Fruit fly (Drosophila melanogaster) whole organism, embryonic: Measurements from ENCODE around the gene Pp2A-29B.

Experiments used
- Awh ChIP-seq: fragments of 200-800 bp; sonication (Bioruptor generic); IDR thresholded peaks from 2 replicates; pipeline ENCODE4, ENCODE4 v1.3.6; 2022; ENCODE audit warnings: missing biosample characterization, missing genetic modification characterization
- BtbVII ChIP-seq: fragments of 200-800 bp; sonication (Bioruptor generic); optimal IDR thresholded peaks from 3 replicates; lab custom pipeline; 2017; ENCODE audit warnings: missing biosample characterization, mild to moderate bottlenecking, missing genetic modification characterization
- CG10321 ChIP-seq: fragments of 200-800 bp; sonication (Bioruptor generic); IDR thresholded peaks from 2 replicates; pipeline ENCODE4 v1.3.6; 2022; ENCODE audit warnings: missing biosample characterization, missing genetic modification characterization
- CG12659 ChIP-seq: fragments of 200-800 bp; sonication (Bioruptor generic); optimal IDR thresholded peaks from 3 replicates; lab custom pipeline; 2017; ENCODE audit warnings: mild to moderate bottlenecking, missing biosample characterization, missing genetic modification reagents, missing genetic modification characterization
- CG13296 ChIP-seq: fragments of 200-800 bp; sonication (Bioruptor generic); optimal IDR thresholded peaks from 3 replicates; lab custom pipeline; 2018; ENCODE audit warnings: missing biosample characterization, mild to moderate bottlenecking, missing genetic modification characterization
- CG13424 ChIP-seq: fragments of 200-800 bp; sonication (Bioruptor generic); optimal IDR thresholded peaks from 2 replicates; lab custom pipeline; 2019; ENCODE audit warnings: missing biosample characterization, mild to moderate bottlenecking, missing genetic modification characterization, moderate library complexity
- CG15073 ChIP-seq: fragments of 200-800 bp; sonication (Bioruptor generic); optimal IDR thresholded peaks from 2 replicates; lab custom pipeline; 2016; ENCODE audit warnings: missing biosample characterization, missing genetic modification characterization
- CG1603 ChIP-seq: fragments of 200-800 bp; sonication (Bioruptor generic); optimal IDR thresholded peaks from 2 replicates; lab custom pipeline; 2019; ENCODE audit warnings: missing biosample characterization, mild to moderate bottlenecking, missing genetic modification characterization, moderate library complexity
- CG17802 ChIP-seq: fragments of 200-800 bp; sonication (Bioruptor generic); optimal IDR thresholded peaks from 2 replicates; lab custom pipeline; 2018; ENCODE audit warnings: missing biosample characterization, mild to moderate bottlenecking, missing genetic modification characterization, moderate library complexity
- CG18011 ChIP-seq: fragments of 200-800 bp; sonication (Bioruptor generic); optimal IDR thresholded peaks from 2 replicates; lab custom pipeline; 2017; ENCODE audit warnings: missing biosample characterization, missing genetic modification characterization, mild to moderate bottlenecking, moderate library complexity, missing genotype
- CG1832 ChIP-seq: fragments of 200-800 bp; sonication (Bioruptor generic); optimal IDR thresholded peaks from 2 replicates; lab custom pipeline; 2017; ENCODE audit warnings: missing biosample characterization, mild to moderate bottlenecking, missing genetic modification characterization, inconsistent platforms
- CG2875 ChIP-seq: fragments of 200-800 bp; sonication (Bioruptor generic); optimal IDR thresholded peaks from 2 replicates; lab custom pipeline; 2017; ENCODE audit warnings: missing biosample characterization, mild to moderate bottlenecking, missing genetic modification characterization, missing genetic modification reagents
- CG2889 ChIP-seq: fragments of 200-800 bp; sonication (Bioruptor generic); IDR thresholded peaks from 3 replicates; pipeline ENCODE4 v1.3.6; 2022; ENCODE audit warnings: missing biosample characterization, missing genetic modification characterization
- CG30403 ChIP-seq: fragments of 200-800 bp; sonication (Bioruptor generic); optimal IDR thresholded peaks from 3 replicates; lab custom pipeline; 2016; ENCODE audit warnings: missing biosample characterization, missing genetic modification characterization
- CG3065 ChIP-seq: fragments of 200-800 bp; sonication (Bioruptor generic); optimal IDR thresholded peaks from 2 replicates; lab custom pipeline; 2016; ENCODE audit warnings: missing biosample characterization, missing genetic modification characterization
- CG31388 ChIP-seq: fragments of 200-800 bp; sonication (Bioruptor generic); optimal IDR thresholded peaks from 2 replicates; lab custom pipeline; 2016; ENCODE audit warnings: missing biosample characterization, missing genetic modification characterization
- CG33557 ChIP-seq: fragments of 200-800 bp; sonication (Bioruptor generic); optimal IDR thresholded peaks from 2 replicates; lab custom pipeline; 2019; ENCODE audit warnings: missing biosample characterization, mild to moderate bottlenecking, missing genetic modification characterization, moderate library complexity
- CG3407 ChIP-seq: fragments of 200-800 bp; sonication (Bioruptor generic); optimal IDR thresholded peaks from 2 replicates; lab custom pipeline; 2018; ENCODE audit warnings: missing biosample characterization, mild to moderate bottlenecking, missing genetic modification characterization
- CG3726 ChIP-seq: fragments of 200-800 bp; sonication (Bioruptor generic); IDR thresholded peaks from 3 replicates; pipeline ENCODE4, ENCODE4 v1.3.6; 2022; ENCODE audit warnings: missing biosample characterization, missing genetic modification characterization
- CG4424 ChIP-seq: fragments of 200-800 bp; sonication (Bioruptor generic); optimal IDR thresholded peaks from 3 replicates; lab custom pipeline; 2016; ENCODE audit warnings: missing biosample characterization, missing genetic modification characterization
- CG4730 ChIP-seq: fragments of 200-800 bp; sonication (Bioruptor generic); IDR thresholded peaks from 2 replicates; pipeline ENCODE4 v1.3.6; 2022; ENCODE audit warnings: missing biosample characterization, missing genetic modification characterization
- CG5953 ChIP-seq: fragments of 200-800 bp; sonication (Bioruptor generic); IDR thresholded peaks from 2 replicates; pipeline ENCODE4 v1.3.6; 2022; ENCODE audit warnings: missing biosample characterization, missing genetic modification characterization
- CG6175 ChIP-seq: fragments of 200-800 bp; sonication (Bioruptor generic); IDR thresholded peaks from 3 replicates; pipeline ENCODE4 v1.3.6; 2022; ENCODE audit warnings: missing biosample characterization, missing genetic modification characterization
- CG6654 ChIP-seq: fragments of 200-800 bp; sonication (Bioruptor generic); optimal IDR thresholded peaks from 2 replicates; lab custom pipeline; 2017; ENCODE audit warnings: missing biosample characterization, mild to moderate bottlenecking, missing genetic modification characterization
- CG6791 ChIP-seq: fragments of 200-800 bp; sonication (Bioruptor generic); IDR thresholded peaks from 3 replicates; pipeline ENCODE4 v1.3.6; 2022; ENCODE audit warnings: missing biosample characterization, missing genetic modification characterization; ENCODE audit not compliant: partially characterized antibody
- CG7556 ChIP-seq: fragments of 200-800 bp; sonication (Bioruptor generic); optimal IDR thresholded peaks from 2 replicates; lab custom pipeline; 2017; ENCODE audit warnings: missing biosample characterization, mild to moderate bottlenecking, missing genetic modification characterization
- CG7839 ChIP-seq: fragments of 200-800 bp; sonication (Bioruptor generic); optimal IDR thresholded peaks from 3 replicates; lab custom pipeline; 2018; ENCODE audit warnings: missing biosample characterization, mild to moderate bottlenecking, missing genetic modification characterization, moderate library complexity
- CG9876 ChIP-seq: fragments of 200-800 bp; sonication (Bioruptor generic); optimal IDR thresholded peaks from 2 replicates; lab custom pipeline; 2016; ENCODE audit warnings: missing biosample characterization, missing genetic modification characterization
- CrebB ChIP-seq: fragments of 200-800 bp; sonication (Bioruptor generic); optimal IDR thresholded peaks from 3 replicates; lab custom pipeline; 2018; ENCODE audit warnings: missing biosample characterization, mild to moderate bottlenecking, missing genetic modification characterization
- Deaf1 ChIP-seq: fragments of 200-800 bp; optimal IDR thresholded peaks from 3 replicates; lab custom pipeline; 2019; ENCODE audit warnings: missing biosample characterization, mild to moderate bottlenecking, missing genetic modification characterization, moderate library complexity
- Dfd ChIP-seq, 2 experiments: fragments of >200 bp; optimal IDR thresholded peaks; 2 replicates each; lab custom pipeline; 2017; ENCODE audit warnings: missing biosample characterization in 2 of 2, missing genetic modification characterization in 2 of 2
- Fer1 ChIP-seq: fragments of 200-800 bp; sonication (Bioruptor generic); optimal IDR thresholded peaks from 2 replicates; lab custom pipeline; 2017; ENCODE audit warnings: missing biosample characterization, mild to moderate bottlenecking, missing genetic modification characterization
- Med ChIP-seq: fragments of 200-800 bp; sonication (Bioruptor generic); peaks from one replicate; lab custom pipeline; 2016; ENCODE audit warnings: missing biosample characterization, missing genetic modification characterization, mild to moderate bottlenecking, inconsistent platforms, moderate library complexity
- Scr ChIP-seq: fragments of 200-800 bp; sonication (Bioruptor generic); IDR thresholded peaks from 2 replicates; pipeline ENCODE4 v1.3.6; 2022; ENCODE audit warnings: missing biosample characterization, missing genetic modification characterization; ENCODE audit not compliant: partially characterized antibody
- abd-A ChIP-seq: fragments of 200-800 bp; sonication (Bioruptor generic); optimal IDR thresholded peaks from 3 replicates; lab custom pipeline; 2019; ENCODE audit warnings: missing biosample characterization, mild to moderate bottlenecking, missing genetic modification characterization, moderate library complexity
- cad ChIP-seq: fragments of >200 bp; optimal IDR thresholded peaks from 2 replicates; lab custom pipeline; 2017; ENCODE audit warnings: missing biosample characterization, missing genetic modification characterization
- caup ChIP-seq: fragments of 200-800 bp; sonication (Bioruptor generic); optimal IDR thresholded peaks from 3 replicates; lab custom pipeline; 2017; ENCODE audit warnings: missing biosample characterization, mild to moderate bottlenecking, missing genetic modification characterization, moderate library complexity; ENCODE audit not compliant: severe bottlenecking
- fru ChIP-seq: fragments of >200 bp; optimal IDR thresholded peaks from 2 replicates; lab custom pipeline; 2017
- gsb ChIP-seq: fragments of 200-800 bp; sonication (Bioruptor generic); IDR thresholded peaks from 2 replicates; pipeline ENCODE4 v1.3.6; 2022; ENCODE audit warnings: missing biosample characterization, missing genetic modification characterization
- h ChIP-seq: fragments of >200 bp; optimal IDR thresholded peaks from 2 replicates; lab custom pipeline; 2017
- klu ChIP-seq: fragments of 200-800 bp; sonication (Bioruptor generic); IDR thresholded peaks from 2 replicates; pipeline ENCODE4 v1.3.6; 2022; ENCODE audit warnings: missing biosample characterization, missing genetic modification characterization
- kni ChIP-seq: fragments of 200-800 bp; sonication (Bioruptor generic); optimal IDR thresholded peaks from 3 replicates; lab custom pipeline; 2017; ENCODE audit warnings: mild to moderate bottlenecking, missing biosample characterization, missing genetic modification reagents, missing genetic modification characterization
- luna ChIP-seq: fragments of 200-800 bp; sonication (Bioruptor generic); optimal IDR thresholded peaks from 2 replicates; lab custom pipeline; 2016; ENCODE audit warnings: missing biosample characterization, missing genetic modification characterization
- maf-S ChIP-seq: fragments of 200-800 bp; sonication (Bioruptor generic); optimal IDR thresholded peaks from 2 replicates; lab custom pipeline; 2016; ENCODE audit warnings: missing biosample characterization, missing genetic modification characterization
- nerfin-1 ChIP-seq: fragments of 200-800 bp; sonication (Bioruptor generic); optimal IDR thresholded peaks from 3 replicates; lab custom pipeline; 2019; ENCODE audit warnings: missing biosample characterization, mild to moderate bottlenecking, missing genetic modification characterization, moderate library complexity
- odd ChIP-seq: fragments of 200-800 bp; sonication (Bioruptor generic); optimal IDR thresholded peaks from 2 replicates; lab custom pipeline; 2017; ENCODE audit warnings: missing biosample characterization, mild to moderate bottlenecking, missing genetic modification characterization
- pho ChIP-seq: fragments of 200-800 bp; sonication (Bioruptor generic); optimal IDR thresholded peaks from 2 replicates; lab custom pipeline; 2016; ENCODE audit warnings: missing biosample characterization, missing genetic modification characterization
- scrt ChIP-seq: fragments of 200-800 bp; sonication (Bioruptor generic); optimal IDR thresholded peaks from 2 replicates; lab custom pipeline; 2018; ENCODE audit warnings: missing biosample characterization, mild to moderate bottlenecking, missing genetic modification characterization, moderate library complexity
- seq ChIP-seq: fragments of 200-800 bp; sonication (Bioruptor generic); IDR thresholded peaks from 2 replicates; pipeline ENCODE4 v1.3.6; 2022; ENCODE audit warnings: missing biosample characterization, missing genetic modification characterization
- slp2 ChIP-seq: fragments of 200-800 bp; sonication (Bioruptor generic); optimal IDR thresholded peaks from 2 replicates; lab custom pipeline; 2016; ENCODE audit warnings: missing biosample characterization, missing genetic modification characterization
- zfh2 ChIP-seq: fragments of 200-800 bp; sonication (Bioruptor generic); optimal IDR thresholded peaks from 2 replicates; lab custom pipeline; 2016; ENCODE audit warnings: missing biosample characterization, missing genetic modification characterization

Gene Pp2A-29B

DNA sequence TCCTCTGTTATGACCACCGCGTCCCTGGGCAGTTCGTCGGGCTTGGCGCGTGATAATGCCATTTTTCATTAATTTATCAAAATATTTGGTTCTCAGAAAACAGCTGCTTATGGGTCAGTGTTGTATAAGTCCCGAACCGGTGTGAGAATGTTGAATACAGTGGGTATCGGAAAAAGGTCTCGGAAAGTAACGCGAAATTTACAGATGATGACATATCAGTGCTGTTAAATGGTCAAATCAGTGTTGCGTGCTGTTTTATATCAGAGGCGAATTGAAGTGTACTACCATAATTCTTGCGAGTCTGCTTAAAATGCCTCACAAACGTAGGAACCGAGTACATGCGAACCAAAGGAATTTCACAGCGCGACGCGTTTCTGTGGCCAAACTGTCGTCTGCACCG is 16.8 kb downstream of the Pp2A-29B start, which contains the start of the genes CG13392 and Rcd4 (continued):
- TF ChIP-seq klu (peak; percentile 43; the same call in 1 of the 2 replicates), luna (GFP tag; lab: Kevin White, UChicago) (peak; percentile 60), Scr (GFP tag; lab: Robert Waterston, UW) (peak; percentile 64), CG18011 (peak; percentile 54), BtbVII (GFP tag; lab: Kevin White, UChicago) (no peak), gsb (0 out of 2 replicates have a peak, but pooled peaks have one; percentile 13), CG15073 (GFP tag; lab: Kevin White, UChicago) (no peak), Dfd (GFP tag; optimal IDR thresholded peaks at IDR 0.05; lab: Kevin White, UChicago) (no peak), pho (GFP tag; lab: Kevin White, UChicago) (peak; percentile 79), CG12659 (GFP tag; lab: Kevin White, UChicago) (peak; percentile 84), zfh2 (GFP tag; lab: Kevin White, UChicago) (peak; percentile 82), CG4730 (GFP tag; lab: Robert Waterston, UW) (0 out of 2 replicates have a peak, but pooled peaks have one; percentile 28), scrt (GFP tag; lab: Kevin White, UChicago) (peak; percentile 41), CG7556 (GFP tag; lab: Kevin White, UChicago) (peak; percentile 59), CG33557 (peak; percentile 5), kni (GFP tag; lab: Kevin White, UChicago) (peak; percentile 64), Deaf1 (tag; lab: Kevin White, UChicago) (peak; percentile 26), CG7839 (tag; lab: Kevin White, UChicago) (peak; percentile 36), h (lab: Kevin White, UChicago) (no peak), cad (GFP tag; lab: Kevin White, UChicago) (no peak), CG17802 (tag; lab: Kevin White, UChicago) (peak; percentile 23), maf-S (GFP tag; lab: Kevin White, UChicago) (peak; percentile 47), nerfin-1 (tag; lab: Kevin White, UChicago) (peak; percentile 58), CG3065 (no peak), CG3726 (no peak), CG4424 (peak; percentile 91), CrebB (tag; lab: Kevin White, UChicago) (peak; percentile 50), CG31388 (GFP tag; lab: Kevin White, UChicago) (no peak), slp2 (GFP tag; lab: Kevin White, UChicago) (peak; percentile 30), abd-A (peak; percentile 31), CG30403 (GFP tag; lab: Kevin White, UChicago) (peak; percentile 71), CG9876 (peak; percentile 45), CG2875 (GFP tag; lab: Kevin White, UChicago) (peak; percentile 10), CG2889 (no peak), CG6654 (GFP tag; lab: Kevin White, UChicago) (peak; percentile 1), CG3407 (GFP tag; lab: Kevin White, UChicago) (no peak), caup (GFP tag; lab: Kevin White, UChicago) (peak; percentile 78), CG13296 (GFP tag; lab: Kevin White, UChicago) (peak; percentile 41), fru (lab: Kevin White, UChicago) (no peak), CG6175 (GFP tag; lab: Robert Waterston, UW) (no peak), Fer1 (GFP tag; lab: Kevin White, UChicago) (peak; percentile 75), odd (GFP tag; lab: Kevin White, UChicago) (no peak), CG1832 (no peak), Awh (GFP tag; lab: Robert Waterston, UW) (no peak), CG10321 (no peak), CG13424 (peak; percentile 26), CG1603 (tag; lab: Kevin White, UChicago) (peak; percentile 85), CG5953 (GFP tag; lab: Robert Waterston, UW) (no peak), Med (GFP tag; lab: Kevin White, UChicago) (peak; percentile 97), CG6791 (GFP tag; lab: Robert Waterston, UW) (peak; percentile 73), seq (GFP tag; lab: Robert Waterston, UW) (no peak)
